Worm (Caenorhabditis elegans): ENCODE results near the gene bud-13.

bud-13 gene

DNA sequence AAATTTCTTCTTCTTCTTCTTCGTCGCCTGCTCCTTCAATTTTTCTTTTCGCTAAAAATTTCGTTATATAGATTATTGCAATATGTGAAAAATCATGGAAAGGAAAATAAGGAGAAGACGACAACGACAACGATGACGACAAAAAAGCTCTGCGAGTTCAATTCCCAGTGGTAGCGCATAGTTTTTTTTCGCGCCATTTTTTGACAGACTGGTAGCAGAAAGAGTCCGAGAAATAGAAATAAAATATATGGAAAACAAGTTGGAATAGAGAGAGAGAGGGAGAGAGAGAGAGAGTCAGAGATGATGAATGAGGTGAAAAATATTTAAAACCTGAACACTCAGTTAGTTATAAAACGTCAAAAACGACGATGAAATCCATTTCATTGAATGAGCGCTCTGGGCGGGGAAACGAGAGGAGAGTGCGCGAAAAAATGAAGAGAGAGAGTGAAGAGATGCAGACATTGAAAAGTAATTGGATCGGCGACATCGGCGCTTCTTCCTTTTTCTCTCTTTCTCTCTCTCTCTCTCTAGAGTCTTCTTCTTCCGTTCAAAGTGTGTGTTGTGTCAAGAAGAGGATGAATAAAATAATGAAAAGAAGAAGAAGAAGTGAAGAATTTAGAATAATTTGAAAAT lies 14.4 kb upstream of the bud-13 start, which contains the start of gene pde-2:
TSS of gene pde-2 (minus strand) at position 51 of the 633 bp plus-strand sequence.
- TF ChIP-seq lsy-2 (tag; optimal IDR thresholded peaks at IDR 0.05) (peak in 1 of 2 experiments; percentile 69), lin-39 (tag; optimal IDR thresholded peaks at IDR 0.05) (no peak), nhr-21 (tag; optimal IDR thresholded peaks at IDR 0.05) (no peak), aly-2 (tag; optimal IDR thresholded peaks at IDR 0.05) (no peak), ztf-1 (GFP tag; conservative IDR thresholded peaks at IDR 0.05) (no peak), skn-1 (tag; optimal IDR thresholded peaks at IDR 0.05) (no peak), nhr-25 (tag; optimal IDR thresholded peaks at IDR 0.05) (peak; percentile 38), gmeb-1 (tag; optimal IDR thresholded peaks at IDR 0.05) (no peak), C34F6.9 (tag; optimal IDR thresholded peaks at IDR 0.05) (peak; percentile 81), nhr-12 (tag; optimal IDR thresholded peaks at IDR 0.05) (no peak), elt-1 (tag; optimal IDR thresholded peaks at IDR 0.05) (no peak), lin-11 (tag; optimal IDR thresholded peaks at IDR 0.05) (no peak), sma-9 (GFP tag; optimal IDR thresholded peaks at IDR 0.05) (peak; percentile 74), sma-9 (tag; optimal IDR thresholded peaks at IDR 0.05) (no peak), mdl-1 (tag; optimal IDR thresholded peaks at IDR 0.05) (peak in 1 of 2 experiments; percentile 16), Y55F3AM.14 (GFP tag; optimal IDR thresholded peaks at IDR 0.05) (peak; percentile 12), ztf-11 (tag; optimal IDR thresholded peaks at IDR 0.05) (no peak), nhr-11 (tag; optimal IDR thresholded peaks at IDR 0.05) (no peak), nhr-77 (tag; optimal IDR thresholded peaks at IDR 0.05) (no peak), sma-3 (GFP tag; optimal IDR thresholded peaks at IDR 0.05) (peak; percentile 6), blmp-1 (tag; optimal IDR thresholded peaks at IDR 0.05; ENCODE audit: insufficient read depth) (no peak), crh-2 (tag; optimal IDR thresholded peaks at IDR 0.05) (peak; percentile 77), R02D3.7 (tag; optimal IDR thresholded peaks at IDR 0.05) (no peak), fos-1 (tag; optimal IDR thresholded peaks at IDR 0.05) (peak; percentile 36), sem-4 (tag; optimal IDR thresholded peaks at IDR 0.05) (peak; percentile 76), dmd-4 (tag; optimal IDR thresholded peaks at IDR 0.05) (no peak), nhr-10 (tag; optimal IDR thresholded peaks at IDR 0.05) (no peak), nhr-6 (tag; optimal IDR thresholded peaks at IDR 0.05) (peak; percentile 61), zag-1 (tag; optimal IDR thresholded peaks at IDR 0.05) (peak; percentile 75), lin-13 (GFP tag; optimal IDR thresholded peaks at IDR 0.05) (peak; percentile 11), nhr-23 (tag; optimal IDR thresholded peaks at IDR 0.05) (no peak), elt-3 (tag; optimal IDR thresholded peaks at IDR 0.05) (no peak), ceh-82 (tag; optimal IDR thresholded peaks at IDR 0.05) (no peak), egl-27 (tag; optimal IDR thresholded peaks at IDR 0.05) (no peak), peb-1 (tag; optimal IDR thresholded peaks at IDR 0.05) (no peak), F13H6.1 (tag; optimal IDR thresholded peaks at IDR 0.05) (peak; percentile 68), snpc-4 (tag; optimal IDR thresholded peaks at IDR 0.05) (peak; percentile 61), ZK546.5 (tag; optimal IDR thresholded peaks at IDR 0.05) (no peak), nhr-129 (tag; optimal IDR thresholded peaks at IDR 0.05) (peak; percentile 74), unc-62 (GFP tag; optimal IDR thresholded peaks at IDR 0.05) (no peak), ztf-4 (tag; optimal IDR thresholded peaks at IDR 0.05) (peak; percentile 37), ama-1 (optimal IDR thresholded peaks at IDR 0.05) (no peak), nhr-237 (tag; optimal IDR thresholded peaks at IDR 0.05) (no peak), alr-1 (tag; optimal IDR thresholded peaks at IDR 0.05) (no peak), unc-55 (GFP tag; optimal IDR thresholded peaks at IDR 0.05) (peak; percentile 50), mbf-1 (tag; optimal IDR thresholded peaks at IDR 0.05) (no peak), unc-39 (tag; optimal IDR thresholded peaks at IDR 0.05) (no peak), mab-5 (tag; optimal IDR thresholded peaks at IDR 0.05) (no peak), ceh-16 (tag; optimal IDR thresholded peaks at IDR 0.05) (no peak)

Measured in whole organism, L2 larva.